Worm (Caenorhabditis elegans) whole organism, L4 larva: ENCODE measurements around the gene col-92.

Experiments used
- D1046.2 ChIP-seq: fragments of 200-800 bp; sonication (Bioruptor generic); IDR thresholded peaks from 2 replicates; pipeline ENCODE4 v1.3.6; 2022; ENCODE audit warnings: missing genetic modification characterization, missing compliant biosample characterization
- F44E2.7 ChIP-seq: fragments of 200-800 bp; sonication (Bioruptor generic); IDR thresholded peaks from 2 replicates; pipeline ENCODE4 v2.1.2; 2022; ENCODE audit warnings: missing genetic modification characterization, missing compliant biosample characterization
- R02D3.7 ChIP-seq: fragments of 150-350 bp; sonication (generic microtip); optimal IDR thresholded peaks from 3 replicates; lab custom pipeline; 2014; ENCODE audit warnings: missing biosample characterization, missing genetic modification characterization
- T20F7.1 ChIP-seq: fragments of 200-800 bp; sonication (Bioruptor generic); optimal IDR thresholded peaks from 2 replicates; lab custom pipeline; 2018; ENCODE audit warnings: mild to moderate bottlenecking, missing genetic modification characterization, missing compliant biosample characterization
- Y105C5A.15 ChIP-seq: fragments of 200-800 bp; sonication (Bioruptor generic); IDR thresholded peaks from 2 replicates; pipeline ENCODE4 v1.3.6; 2022; ENCODE audit warnings: missing genetic modification characterization, missing compliant biosample characterization
- Y75B8A.6 ChIP-seq: fragments of 200-800 bp; sonication (Bioruptor generic); IDR thresholded peaks from 2 replicates; pipeline ENCODE4 v1.3.6; 2022; ENCODE audit warnings: missing genetic modification reagents, missing genetic modification characterization, missing compliant biosample characterization
- ZK337.2 ChIP-seq: fragments of 200-800 bp; sonication (Bioruptor generic); IDR thresholded peaks from 2 replicates; pipeline ENCODE4 v1.3.6; 2022; ENCODE audit warnings: missing genetic modification reagents, missing genetic modification characterization, missing compliant biosample characterization
- aha-1 ChIP-seq: fragments of 150-350 bp; peaks from one replicate; lab custom pipeline; 2014; ENCODE audit warnings: missing biosample characterization, missing genetic modification characterization
- ceh-44 ChIP-seq: fragments of 200-800 bp; sonication (Bioruptor generic); IDR thresholded peaks from 2 replicates; pipeline ENCODE4 v1.3.6; 2022; ENCODE audit warnings: missing genetic modification reagents, missing genetic modification characterization, missing compliant biosample characterization
- ceh-62 ChIP-seq: sonication (generic microtip); optimal IDR thresholded peaks from 2 replicates; lab custom pipeline; 2017; ENCODE audit warnings: missing biosample characterization, missing genetic modification characterization
- ctbp-1 ChIP-seq: fragments of 200-800 bp; sonication (Bioruptor generic); IDR thresholded peaks from 2 replicates; pipeline ENCODE4 v1.3.6; 2022; ENCODE audit warnings: missing genetic modification reagents, missing genetic modification characterization, missing compliant biosample characterization
- daf-16 ChIP-seq, 3 experiments: sonication (generic microtip); optimal IDR thresholded peaks; 2 replicates each; lab custom pipeline; 2016 to 2017; ENCODE audit warnings: missing genetic modification characterization in 3 of 3, missing genetic modification reagents in 3 of 3, mild to moderate bottlenecking in 2 of 3, missing compliant biosample characterization in 2 of 3, missing biosample characterization in 1 of 3, moderate library complexity in 1 of 3
- daf-8 ChIP-seq: fragments of 200-800 bp; sonication (Bioruptor generic); IDR thresholded peaks from 2 replicates; pipeline ENCODE4 v1.3.6; 2022; ENCODE audit warnings: missing genetic modification characterization, missing compliant biosample characterization
- dmd-6 ChIP-seq: fragments of 200-800 bp; sonication (Bioruptor generic); IDR thresholded peaks from 2 replicates; pipeline ENCODE4 v1.3.6; 2022; ENCODE audit warnings: missing genetic modification reagents, missing genetic modification characterization, missing compliant biosample characterization
- dve-1 ChIP-seq: sonication (generic microtip); optimal IDR thresholded peaks from 2 replicates; lab custom pipeline; 2017; ENCODE audit warnings: antibody characterized with exemption, mild to moderate bottlenecking, missing genetic modification characterization, missing compliant biosample characterization; ENCODE audit not compliant: insufficient read depth
- egl-27 ChIP-seq: sonication (generic microtip); optimal IDR thresholded peaks from 3 replicates; lab custom pipeline; 2017; ENCODE audit warnings: missing biosample characterization, missing genetic modification reagents, missing genetic modification characterization
- fkh-10 ChIP-seq: fragments of 150-350 bp; optimal IDR thresholded peaks from 2 replicates; lab custom pipeline; 2014; ENCODE audit warnings: missing biosample characterization, missing genetic modification reagents, missing genetic modification characterization
- fos-1 ChIP-seq: fragments of 150-350 bp; optimal IDR thresholded peaks from 2 replicates; lab custom pipeline; 2014; ENCODE audit warnings: missing biosample characterization, missing genetic modification characterization
- lim-7 ChIP-seq: fragments of 200-800 bp; sonication (Bioruptor generic); IDR thresholded peaks from 2 replicates; pipeline ENCODE4 v1.3.6; 2022; ENCODE audit warnings: missing genetic modification characterization, missing compliant biosample characterization
- lin-15B ChIP-seq: fragments of 150-350 bp; sonication (generic microtip); optimal IDR thresholded peaks from 3 replicates; lab custom pipeline; 2014; ENCODE audit warnings: missing biosample characterization, missing genetic modification characterization
- lin-29 ChIP-seq: fragments of 200-800 bp; sonication (Bioruptor generic); IDR thresholded peaks from 2 replicates; pipeline ENCODE4 v1.3.6; 2022; ENCODE audit warnings: missing genetic modification reagents, missing genetic modification characterization, missing compliant biosample characterization
- lin-39 ChIP-seq: fragments of 150-350 bp; optimal IDR thresholded peaks from 2 replicates; lab custom pipeline; 2014; ENCODE audit warnings: missing biosample characterization, missing genetic modification reagents, missing genetic modification characterization
- madf-9 ChIP-seq: fragments of 200-800 bp; sonication (Bioruptor generic); conservative IDR thresholded peaks from 2 replicates; pipeline ENCODE4 v1.3.6; 2022; ENCODE audit warnings: missing genetic modification reagents, missing genetic modification characterization, missing compliant biosample characterization
- mep-1 ChIP-seq: fragments of 150-350 bp; sonication (generic microtip); optimal IDR thresholded peaks from 3 replicates; lab custom pipeline; 2014; ENCODE audit warnings: missing biosample characterization, missing genetic modification characterization
- mes-2 ChIP-seq: sonication (generic microtip); optimal IDR thresholded peaks from 2 replicates; lab custom pipeline; 2016; ENCODE audit warnings: missing genotype, mild to moderate bottlenecking, missing genetic modification characterization, missing compliant biosample characterization; ENCODE audit not compliant: poor library complexity, severe bottlenecking
- nhr-10 ChIP-seq: fragments of 150-350 bp; optimal IDR thresholded peaks from 2 replicates; lab custom pipeline; 2014; ENCODE audit warnings: missing biosample characterization, missing genetic modification characterization
- nhr-11 ChIP-seq: fragments of 150-350 bp; optimal IDR thresholded peaks from 2 replicates; lab custom pipeline; 2014; ENCODE audit warnings: missing biosample characterization, missing genetic modification characterization
- nhr-25 ChIP-seq: sonication (generic microtip); optimal IDR thresholded peaks from 2 replicates; lab custom pipeline; 2017; ENCODE audit warnings: missing genetic modification characterization, mild to moderate bottlenecking, missing compliant biosample characterization, antibody characterized with exemption, moderate library complexity, borderline replicate concordance; ENCODE audit not compliant: insufficient read depth
- nhr-28 ChIP-seq: fragments of 150-350 bp; optimal IDR thresholded peaks from 2 replicates; lab custom pipeline; 2014; ENCODE audit warnings: missing biosample characterization, missing genetic modification characterization
- nhr-41 ChIP-seq: fragments of 200-800 bp; sonication (Bioruptor generic); IDR thresholded peaks from 2 replicates; pipeline ENCODE4 v1.3.6; 2022; ENCODE audit warnings: missing genetic modification reagents, missing genetic modification characterization, missing compliant biosample characterization
- nhr-42 ChIP-seq: fragments of 200-800 bp; sonication (Bioruptor generic); IDR thresholded peaks from 2 replicates; pipeline ENCODE4 v1.3.6; 2022; ENCODE audit warnings: missing genetic modification characterization, missing compliant biosample characterization
- nhr-77 ChIP-seq: fragments of 150-350 bp; optimal IDR thresholded peaks from 2 replicates; lab custom pipeline; 2014; ENCODE audit warnings: missing biosample characterization, missing genetic modification characterization
- pha-4 ChIP-seq, 2 experiments: fragments of 150-350 bp in 1 of 2; fragments of 200-800 bp in 1 of 2; sonication (Bioruptor generic) in 1 of 2; IDR thresholded peaks in 1 of 2; optimal IDR thresholded peaks in 1 of 2; 2 replicates each; pipeline versions ENCODE4 v1.3.6 to Lab custom; 2014 to 2022; ENCODE audit warnings: missing genetic modification characterization in 2 of 2, missing genetic modification reagents in 2 of 2, missing biosample characterization in 1 of 2, missing compliant biosample characterization in 1 of 2
- pqm-1 ChIP-seq: sonication (generic microtip); optimal IDR thresholded peaks from 2 replicates; lab custom pipeline; 2017; ENCODE audit warnings: missing biosample characterization, missing genetic modification characterization
- rbr-2 ChIP-seq: sonication (generic microtip); optimal IDR thresholded peaks from 2 replicates; lab custom pipeline; 2016; ENCODE audit warnings: missing genotype, missing genetic modification characterization, missing compliant biosample characterization
- sdz-12 ChIP-seq: fragments of 200-800 bp; sonication (Bioruptor generic); optimal IDR thresholded peaks from 2 replicates; lab custom pipeline; 2018; ENCODE audit warnings: mild to moderate bottlenecking, missing genetic modification characterization, missing compliant biosample characterization
- set-16 ChIP-seq: fragments of 200-800 bp; sonication (Bioruptor generic); IDR thresholded peaks from 2 replicates; pipeline ENCODE4 v1.3.6; 2022; ENCODE audit warnings: missing genetic modification reagents, missing genetic modification characterization, missing compliant biosample characterization
- spr-3 ChIP-seq: fragments of 200-800 bp; sonication (Bioruptor generic); optimal IDR thresholded peaks from 2 replicates; lab custom pipeline; 2018; ENCODE audit warnings: mild to moderate bottlenecking, missing genetic modification characterization, missing compliant biosample characterization
- tra-1 ChIP-seq: fragments of 200-800 bp; sonication (Bioruptor generic); IDR thresholded peaks from 2 replicates; pipeline ENCODE4 v1.3.6; 2022; ENCODE audit warnings: missing genetic modification reagents, missing genetic modification characterization, missing compliant biosample characterization
- vab-7 ChIP-seq: fragments of 200-800 bp; sonication (Bioruptor generic); IDR thresholded peaks from 2 replicates; pipeline ENCODE4 v1.3.6; 2022; ENCODE audit warnings: missing genetic modification reagents, missing genetic modification characterization, missing compliant biosample characterization
- zfp-2 ChIP-seq: sonication (generic microtip); optimal IDR thresholded peaks from 2 replicates; lab custom pipeline; 2016; ENCODE audit warnings: mild to moderate bottlenecking, missing genetic modification characterization, missing compliant biosample characterization
- zip-2 ChIP-seq: fragments of 150-350 bp; optimal IDR thresholded peaks from 2 replicates; lab custom pipeline; 2014; ENCODE audit warnings: missing biosample characterization, missing genetic modification characterization
- ztf-11 ChIP-seq: fragments of 150-350 bp; optimal IDR thresholded peaks from 2 replicates; lab custom pipeline; 2014; ENCODE audit warnings: missing biosample characterization, missing genetic modification characterization
- ztf-7 ChIP-seq: fragments of 150-350 bp; optimal IDR thresholded peaks from 2 replicates; lab custom pipeline; 2014; ENCODE audit warnings: missing biosample characterization, missing genetic modification characterization

col-92 gene

ce11 chrIII:11002808-11003207 lies 19.8 kb upstream of the col-92 start:
- no peak for TF ChIP-seq F44E2.7
- peak; percentile 52 for TF ChIP-seq set-16 (GFP tag; lab: Robert Waterston, UW)
- TF ChIP-seq, all 104 proteins: peak for 1

- TF ChIP-seq pqm-1 (no peak), nhr-42 (GFP tag; lab: Robert Waterston, UW) (no peak), lin-29 (GFP tag; lab: Robert Waterston, UW) (no peak), Y105C5A.15 (GFP tag; lab: Robert Waterston, UW) (no peak), Y75B8A.6 (no peak), T20F7.1 (GFP tag; lab: Kevin White, UChicago) (no peak), lim-7 (GFP tag; lab: Robert Waterston, UW) (no peak), ztf-7 (no peak), fkh-10 (GFP tag; lab: Kevin White, UChicago) (no peak), sdz-12 (GFP tag; lab: Kevin White, UChicago) (no peak), nhr-77 (tag; lab: Kevin White, UChicago) (no peak), ztf-11 (tag; lab: Kevin White, UChicago) (no peak)
- TF ChIP-seq, all 104 proteins: peak for 0
Measured at ce11 chrIII:10995156-10995555, 12.1 kb upstream of the col-92 start, which contains the start of gene dmsr-5. Gene dmsr-5, minus strand, starts transcription at chrIII:10995256.

ce11 chrIII:10994085-10994484 lies 11.0 kb upstream of the col-92 start:
- TF ChIP-seq ctbp-1 (GFP tag; lab: Robert Waterston, UW): no peak
- TF ChIP-seq dve-1 (tag; lab: Kevin White, UChicago): no peak
- TF ChIP-seq, all 104 proteins: peak for 0

ce11 chrIII:10989491-10990032 lies 6.5 kb upstream of the col-92 start:
- TF ChIP-seq ztf-7 (peak; percentile 93), daf-8 (GFP tag; lab: Robert Waterston, UW) (peak; percentile 93; the same call in 1 of the 2 replicates), ceh-44 (GFP tag; lab: Robert Waterston, UW) (peak; percentile 97), nhr-11 (peak; percentile 90), T20F7.1 (GFP tag; lab: Kevin White, UChicago) (peak; percentile 85), ZK337.2 (GFP tag; lab: Robert Waterston, UW) (peak; percentile 92), zfp-2 (tag; lab: Kevin White, UChicago) (peak; percentile 80), vab-7 (GFP tag; lab: Robert Waterston, UW) (peak; percentile 98), daf-16 (GFP tag; optimal IDR thresholded peaks at IDR 0.05; lab: Kevin White, UChicago) (peak; percentile 89 to 92), daf-16 (tag; optimal IDR thresholded peaks at IDR 0.05; lab: Kevin White, UChicago) (peak; percentile 87), lin-39 (tag; lab: Kevin White, UChicago) (no peak), zip-2 (tag; lab: Kevin White, UChicago) (peak; percentile 91), egl-27 (tag; lab: Kevin White, UChicago) (peak; percentile 89), lin-15B (tag; lab: Kevin White, UChicago) (peak; percentile 48), dmd-6 (GFP tag; lab: Robert Waterston, UW) (peak; percentile 95), pha-4 (GFP tag; IDR thresholded peaks at IDR 0.05; lab: Robert Waterston, UW) (peak; percentile 98), pha-4 (tag; optimal IDR thresholded peaks at IDR 0.05; lab: Kevin White, UChicago) (peak; percentile 31), nhr-10 (tag; lab: Kevin White, UChicago) (peak; percentile 74), fos-1 (no peak), mes-2 (tag; lab: Kevin White, UChicago) (peak; percentile 96), D1046.2 (GFP tag; lab: Robert Waterston, UW) (peak; percentile 96), tra-1 (GFP tag; lab: Robert Waterston, UW) (peak; percentile 97), R02D3.7 (tag; lab: Kevin White, UChicago) (peak; percentile 17), nhr-25 (tag; lab: Kevin White, UChicago) (peak; percentile 91), nhr-28 (tag; lab: Kevin White, UChicago) (peak; percentile 66), madf-9 (GFP tag; lab: Robert Waterston, UW) (peak; percentile 96), mep-1 (tag; lab: Kevin White, UChicago) (peak; percentile 98), dve-1 (tag; lab: Kevin White, UChicago) (peak; percentile 99), nhr-41 (GFP tag; lab: Robert Waterston, UW) (peak; percentile 98), spr-3 (GFP tag; lab: Kevin White, UChicago) (peak; percentile 96), ceh-62 (no peak), aha-1 (tag; lab: Kevin White, UChicago) (peak; percentile 100), rbr-2 (peak; percentile 97)
